In the genomic region with DNA sequence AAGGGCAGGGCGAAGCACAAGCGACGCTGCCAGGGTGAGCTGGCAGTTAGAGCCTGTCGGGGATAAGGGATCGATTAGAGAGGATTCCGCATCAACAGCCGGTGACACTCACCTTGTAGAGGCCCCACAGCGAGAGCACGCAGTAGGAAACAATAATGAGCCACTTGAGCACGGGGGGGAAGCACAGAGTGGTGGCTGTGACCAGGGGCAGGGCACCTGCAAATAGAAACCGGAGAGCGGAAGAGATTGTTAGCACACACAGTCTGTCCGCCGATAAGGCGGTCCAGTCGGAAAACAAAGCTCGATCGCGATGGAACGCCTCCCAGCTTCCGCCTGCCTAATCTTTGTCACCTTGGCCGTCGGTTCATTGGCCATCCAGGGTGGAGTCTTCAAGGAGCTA, we compare ENCODE assay signal across 3 fruit fly cellular contexts.
TF ChIP-seq lines count a peak whose summit lies in the region.

Gene Nepl17 (plus strand): TSS at position 301 of the 400 bp plus-strand sequence.

- no peak for TF ChIP-seq CTCF in whole organism, embryonic (GFP tag; optimal IDR thresholded peaks at IDR 0.05; lab: Kevin White, UChicago)

TF ChIP-seq in whole organism, embryonic, 481 proteins besides CTCF, POLR2A, EP300 and RAD21:
- 0 out of 3 replicates have a peak, but pooled peaks have one; percentile 5 for TF ChIP-seq Optix (GFP tag; IDR thresholded peaks at IDR 0.05; lab: Robert Waterston, UW)
- TF ChIP-seq p53 (GFP tag; optimal IDR thresholded peaks at IDR 0.05; lab: Kevin White, UChicago), result no peak
- peak; percentile 26; the same call in 1 of the 2 replicates for TF ChIP-seq crol (GFP tag; IDR thresholded peaks at IDR 0.05; lab: Robert Waterston, UW)
- no peak for TF ChIP-seq CG4282 (GFP tag; optimal IDR thresholded peaks at IDR 0.05; lab: Kevin White, UChicago)
- no peak for TF ChIP-seq Stat92E (GFP tag; optimal IDR thresholded peaks at IDR 0.05; lab: Kevin White, UChicago)
- peak; percentile 45 for TF ChIP-seq Med (GFP tag; lab: Kevin White, UChicago)
- no peak for TF ChIP-seq hb (GFP tag; IDR thresholded peaks at IDR 0.05; lab: Robert Waterston, UW; ENCODE audit: partially characterized antibody)
- TF ChIP-seq CG1233 (GFP tag; optimal IDR thresholded peaks at IDR 0.05; lab: Kevin White, UChicago), result no peak

TF ChIP-seq in whole organism, prepupa, 60 proteins besides CTCF, POLR2A, EP300 and RAD21:
- TF ChIP-seq svp (GFP tag; lab: Kevin White, UChicago), result peak; percentile 42
- no peak for TF ChIP-seq CG34406 (GFP tag; optimal IDR thresholded peaks at IDR 0.05; lab: Kevin White, UChicago)

TF ChIP-seq in whole organism, wandering third instar larva, 38 proteins besides CTCF, POLR2A, EP300 and RAD21:
- TF ChIP-seq Rel (GFP tag; optimal IDR thresholded peaks at IDR 0.05; lab: Kevin White, UChicago) (no peak), Rel (tag; optimal IDR thresholded peaks at IDR 0.05; lab: Kevin White, UChicago) (peak; percentile 56), Hnf4 (GFP tag; optimal IDR thresholded peaks at IDR 0.05; lab: Kevin White, UChicago) (no peak), foxo (GFP tag; optimal IDR thresholded peaks at IDR 0.05; lab: Kevin White, UChicago) (no peak), GATAd (GFP tag; optimal IDR thresholded peaks at IDR 0.05; lab: Kevin White, UChicago) (no peak)
